Worm (Caenorhabditis elegans) whole organism, L2 larva: ENCODE data around the gene F26A1.4.
"Not testable (repeated sequence)": the region's sequence is repeated elsewhere in the genome, so short reads cannot be mapped to it uniquely, and the experiment has no call there.

Experiments used
- C34F6.9 ChIP-seq: fragments of 150-350 bp; optimal IDR thresholded peaks from 2 replicates; lab custom pipeline; 2014; ENCODE audit warnings: missing biosample characterization, missing genetic modification characterization
- F13H6.1 ChIP-seq: sonication (generic microtip); optimal IDR thresholded peaks from 2 replicates; lab custom pipeline; 2016; ENCODE audit warnings: missing genetic modification characterization, missing compliant biosample characterization
- ZK546.5 ChIP-seq: sonication (generic microtip); optimal IDR thresholded peaks from 2 replicates; lab custom pipeline; 2017; ENCODE audit warnings: missing biosample characterization, missing genetic modification characterization
- alr-1 ChIP-seq: fragments of 150-350 bp; optimal IDR thresholded peaks from 2 replicates; lab custom pipeline; 2014; ENCODE audit warnings: missing biosample characterization, missing genetic modification characterization
- aly-2 ChIP-seq: fragments of 150-350 bp; optimal IDR thresholded peaks from 2 replicates; lab custom pipeline; 2014; ENCODE audit warnings: missing biosample characterization, missing genetic modification characterization
- blmp-1 ChIP-seq: sonication (generic microtip); optimal IDR thresholded peaks from 2 replicates; lab custom pipeline; 2017; ENCODE audit warnings: missing genetic modification characterization, mild to moderate bottlenecking, missing compliant biosample characterization, antibody characterized with exemption, moderate library complexity; ENCODE audit not compliant: insufficient read depth
- ceh-16 ChIP-seq: fragments of 150-350 bp; optimal IDR thresholded peaks from 2 replicates; lab custom pipeline; 2014; ENCODE audit warnings: missing biosample characterization, missing genetic modification characterization
- egl-27 ChIP-seq: sonication (generic microtip); optimal IDR thresholded peaks from 3 replicates; lab custom pipeline; 2017; ENCODE audit warnings: missing biosample characterization, missing genetic modification reagents, missing genetic modification characterization
- elt-3 ChIP-seq: sonication (generic microtip); optimal IDR thresholded peaks from 2 replicates; lab custom pipeline; 2017; ENCODE audit warnings: missing biosample characterization, missing genetic modification characterization
- fos-1 ChIP-seq: fragments of 150-350 bp; optimal IDR thresholded peaks from 2 replicates; lab custom pipeline; 2014; ENCODE audit warnings: missing biosample characterization, missing genetic modification characterization
- gmeb-1 ChIP-seq: fragments of 150-350 bp; optimal IDR thresholded peaks from 2 replicates; lab custom pipeline; 2014; ENCODE audit warnings: missing biosample characterization, missing genetic modification characterization
- lin-11 ChIP-seq: fragments of 150-350 bp; sonication (generic microtip); optimal IDR thresholded peaks from 2 replicates; lab custom pipeline; 2014; ENCODE audit warnings: missing biosample characterization, missing genetic modification characterization, inconsistent platforms, mixed read lengths
- lin-39 ChIP-seq: fragments of 150-350 bp; optimal IDR thresholded peaks from 2 replicates; lab custom pipeline; 2014; ENCODE audit warnings: missing biosample characterization, missing genetic modification reagents, missing genetic modification characterization
- mdl-1 ChIP-seq, 2 experiments: fragments of 150-350 bp in 1 of 2; sonication (generic microtip) in 1 of 2; optimal IDR thresholded peaks; 2 replicates each; lab custom pipeline; 2017; ENCODE audit warnings: missing biosample characterization in 2 of 2, missing genetic modification characterization in 2 of 2
- nhr-11 ChIP-seq: fragments of 150-350 bp; optimal IDR thresholded peaks from 2 replicates; lab custom pipeline; 2014; ENCODE audit warnings: missing biosample characterization, missing genetic modification characterization
- nhr-21 ChIP-seq: fragments of 150-350 bp; optimal IDR thresholded peaks from 2 replicates; lab custom pipeline; 2014; ENCODE audit warnings: missing biosample characterization, missing genetic modification characterization
- nhr-23 ChIP-seq: fragments of 150-350 bp; optimal IDR thresholded peaks from 2 replicates; lab custom pipeline; 2014; ENCODE audit warnings: missing biosample characterization, missing genetic modification reagents, missing genetic modification characterization
- nhr-25 ChIP-seq: fragments of 150-350 bp; sonication (generic microtip); optimal IDR thresholded peaks from 3 replicates; lab custom pipeline; 2014; ENCODE audit warnings: missing biosample characterization, missing genetic modification characterization
- nhr-77 ChIP-seq: fragments of 150-350 bp; optimal IDR thresholded peaks from 2 replicates; lab custom pipeline; 2014; ENCODE audit warnings: missing biosample characterization, missing genetic modification characterization
- sem-4 ChIP-seq: fragments of 150-350 bp; optimal IDR thresholded peaks from 2 replicates; lab custom pipeline; 2014; ENCODE audit warnings: missing biosample characterization, missing genetic modification reagents, missing genetic modification characterization
- skn-1 ChIP-seq: sonication (generic microtip); optimal IDR thresholded peaks from 2 replicates; lab custom pipeline; 2017; ENCODE audit warnings: missing biosample characterization, missing genetic modification characterization
- sma-3 ChIP-seq: sonication (generic microtip); optimal IDR thresholded peaks from 2 replicates; lab custom pipeline; 2016; ENCODE audit warnings: missing genetic modification reagents, missing genetic modification characterization, missing compliant biosample characterization
- sma-9 ChIP-seq, 2 experiments: fragments of 150-350 bp in 1 of 2; sonication (generic microtip) in 1 of 2; optimal IDR thresholded peaks; 2 replicates each; lab custom pipeline; 2014 to 2016; ENCODE audit warnings: missing genetic modification characterization in 2 of 2, mild to moderate bottlenecking in 1 of 2, missing biosample characterization in 1 of 2, missing compliant biosample characterization in 1 of 2, missing genetic modification reagents in 1 of 2, moderate library complexity in 1 of 2
- unc-39 ChIP-seq: fragments of 150-350 bp; optimal IDR thresholded peaks from 2 replicates; lab custom pipeline; 2014; ENCODE audit warnings: missing biosample characterization, missing genetic modification characterization
- unc-55 ChIP-seq: fragments of 150-350 bp; sonication (generic microtip); optimal IDR thresholded peaks from 3 replicates; lab custom pipeline; 2014; ENCODE audit warnings: missing biosample characterization, missing genetic modification reagents, missing genetic modification characterization
- unc-62 ChIP-seq: fragments of 150-350 bp; optimal IDR thresholded peaks from 2 replicates; lab custom pipeline; 2014; ENCODE audit warnings: missing biosample characterization, missing genetic modification reagents, missing genetic modification characterization
- zag-1 ChIP-seq: fragments of 150-350 bp; optimal IDR thresholded peaks from 2 replicates; lab custom pipeline; 2014; ENCODE audit warnings: missing biosample characterization, missing genetic modification characterization
- ztf-11 ChIP-seq: sonication (generic microtip); optimal IDR thresholded peaks from 2 replicates; lab custom pipeline; 2017; ENCODE audit warnings: missing biosample characterization, missing genetic modification characterization
- ztf-4 ChIP-seq: fragments of 150-350 bp; optimal IDR thresholded peaks from 2 replicates; lab custom pipeline; 2014; ENCODE audit warnings: missing biosample characterization, missing genetic modification characterization

F26A1.4 gene

ce11 chrIII:4817240-4817639 is at the start of gene F26A1.4:
F26A1.4 (plus strand) TSS chrIII:4817540.
- TF ChIP-seq unc-55 (GFP tag; lab: Kevin White, UChicago) (no peak), gmeb-1 (tag; lab: Kevin White, UChicago) (no peak), sma-3 (GFP tag; lab: Kevin White, UChicago) (no peak), skn-1 (no peak), sma-9 (GFP tag; optimal IDR thresholded peaks at IDR 0.05; lab: Kevin White, UChicago) (no peak), sma-9 (tag; optimal IDR thresholded peaks at IDR 0.05; lab: Kevin White, UChicago) (no peak)

ce11 chrIII:4767869-4768645 is 49.3 kb upstream of the F26A1.4 start:
- TF ChIP-seq lin-39 (tag; lab: Kevin White, UChicago) (no peak), blmp-1 (tag; lab: Kevin White, UChicago) (peak; percentile 26), elt-3 (no peak), skn-1 (no peak)

ce11 chrIII:4778003-4778402 is 39.3 kb upstream of the F26A1.4 start, which contains the start of gene B0393.7:
B0393.7 (minus strand) TSS chrIII:4778103.
- TF ChIP-seq ztf-4 (tag; lab: Kevin White, UChicago): no peak
- no peak for TF ChIP-seq mdl-1 (tag; optimal IDR thresholded peaks at IDR 0.05; lab: Kevin White, UChicago)
- no peak for TF ChIP-seq lin-39 (tag; lab: Kevin White, UChicago)
- no peak for TF ChIP-seq zag-1 (tag; lab: Kevin White, UChicago)
- no peak for TF ChIP-seq nhr-25 (tag; lab: Kevin White, UChicago)
- no peak for TF ChIP-seq nhr-11 (tag; lab: Kevin White, UChicago)
- no peak for TF ChIP-seq sma-3 (GFP tag; lab: Kevin White, UChicago)
- TF ChIP-seq unc-55 (GFP tag; lab: Kevin White, UChicago): no peak
- TF ChIP-seq, all 48 proteins: peak for 0

- TF ChIP-seq unc-39 (tag; lab: Kevin White, UChicago) (no peak), nhr-23 (tag; lab: Kevin White, UChicago) (no peak), fos-1 (tag; lab: Kevin White, UChicago) (peak; percentile 35), egl-27 (tag; lab: Kevin White, UChicago) (no peak), unc-62 (GFP tag; lab: Kevin White, UChicago) (no peak)
These were observed 37.5 kb upstream of the F26A1.4 start, which contains the start of gene B0393.9 for ce11 chrIII:4779855-4780254. B0393.9 (minus strand) TSS chrIII:4780157.

DNA sequence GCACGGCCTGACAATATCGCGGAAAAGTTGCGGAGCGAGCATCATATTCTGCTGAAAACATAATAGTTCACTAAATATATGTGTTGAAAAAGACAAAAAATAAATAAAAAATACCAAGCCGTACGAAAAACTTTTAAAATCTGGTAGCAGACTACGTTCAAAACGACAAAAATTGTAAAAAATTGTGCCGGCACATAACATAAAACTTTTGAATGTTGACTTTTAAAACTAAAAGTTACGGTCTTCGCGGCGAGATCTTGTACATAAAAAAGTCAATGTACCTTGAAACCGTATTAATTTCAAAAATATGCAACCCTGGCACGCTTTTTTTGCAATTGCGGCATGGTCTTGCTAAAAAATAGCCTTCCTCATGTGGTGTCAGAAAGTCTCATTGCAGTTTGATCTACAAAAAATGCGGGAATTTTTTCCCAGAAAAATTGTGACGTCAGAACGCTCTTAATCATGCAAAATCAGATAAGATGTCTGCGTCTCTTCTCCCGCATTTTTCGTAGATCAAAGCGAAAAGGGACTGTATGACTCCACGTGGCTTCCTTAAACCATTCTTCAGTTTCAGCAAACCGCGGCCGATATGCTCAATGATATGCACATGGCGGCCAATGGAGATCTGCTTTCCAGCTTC is 35.3 kb upstream of the F26A1.4 start, which contains the start of the genes gex-5 and C38D4.10:
Gene gex-5, minus strand, starts transcription at position 51 of the 640 bp plus-strand sequence.
Gene C38D4.10, plus strand, starts transcription at position 590 of the 640 bp plus-strand sequence.
- not testable (repeated sequence) for TF ChIP-seq ceh-16, alr-1, sem-4 (tag; lab: Kevin White, UChicago)

- TF ChIP-seq sem-4, gmeb-1, aly-2 (tag; lab: Kevin White, UChicago): not testable (repeated sequence)
These were observed 32.2 kb upstream of the F26A1.4 start, which contains the start of gene enu-3.2 for ce11 chrIII:4785131-4785530. enu-3.2 (minus strand) TSS chrIII:4785235.

DNA sequence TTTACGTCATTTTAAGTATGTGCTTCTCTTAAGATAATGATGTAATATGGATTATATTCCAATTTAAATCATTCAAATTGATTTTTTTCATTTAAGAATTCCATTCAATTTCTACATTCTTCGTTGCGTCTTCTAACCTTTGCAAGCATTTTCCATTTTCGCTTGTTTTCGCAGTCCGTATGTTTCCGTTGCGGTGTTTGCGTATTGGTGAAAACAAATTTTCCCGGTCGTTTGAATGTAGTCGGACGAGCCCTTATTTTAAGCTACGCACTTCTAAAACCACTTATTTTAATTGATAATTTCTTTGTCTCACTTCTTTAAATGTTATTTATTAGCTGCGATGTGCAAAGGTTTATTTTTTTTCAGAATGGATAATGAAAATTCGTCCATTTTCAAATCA is 31.6 kb upstream of the F26A1.4 start, which contains the start of gene mel-28:
Gene mel-28, plus strand, starts transcription at position 367 of the 400 bp plus-strand sequence.
- TF ChIP-seq ztf-11 (tag; lab: Kevin White, UChicago) (no peak), ZK546.5 (tag; lab: Kevin White, UChicago) (no peak), C34F6.9 (peak; percentile 65), F13H6.1 (tag; lab: Kevin White, UChicago) (no peak), unc-55 (GFP tag; lab: Kevin White, UChicago) (peak; percentile 16), nhr-77 (tag; lab: Kevin White, UChicago) (no peak), gmeb-1 (tag; lab: Kevin White, UChicago) (peak; percentile 13), lin-11 (tag; lab: Kevin White, UChicago) (no peak), lin-39 (tag; lab: Kevin White, UChicago) (no peak), nhr-21 (tag; lab: Kevin White, UChicago) (no peak)
